Worm (Caenorhabditis elegans) whole organism, L1 larva: ENCODE results near the gene mlc-1.

Experiments used
- ama-1 ChIP-seq: fragments of 150-350 bp; optimal IDR thresholded peaks from 2 replicates; lab custom pipeline; 2014
- dpl-1 ChIP-seq, 3 experiments: fragments of 150-350 bp in 2 of 3; sonication (generic microtip) in 1 of 3; optimal IDR thresholded peaks; 2 replicates each; lab custom pipeline; 2014 to 2017; ENCODE audit warnings: missing biosample characterization in 3 of 3, missing genetic modification characterization in 3 of 3, missing genetic modification reagents in 3 of 3
- egl-27 ChIP-seq, 2 experiments: fragments of 150-350 bp in 1 of 2; sonication (generic microtip); optimal IDR thresholded peaks; 3 replicates each; lab custom pipeline; 2017 to 2018; ENCODE audit warnings: missing biosample characterization in 2 of 2, missing genetic modification characterization in 2 of 2, missing genetic modification reagents in 2 of 2
- jun-1 ChIP-seq: fragments of 150-350 bp; optimal IDR thresholded peaks from 2 replicates; lab custom pipeline; 2014; ENCODE audit warnings: missing biosample characterization, missing genetic modification reagents, missing genetic modification characterization
- nhr-237 ChIP-seq: fragments of 150-350 bp; optimal IDR thresholded peaks from 2 replicates; lab custom pipeline; 2014; ENCODE audit warnings: missing biosample characterization, missing genetic modification characterization
- nhr-76 ChIP-seq: sonication (generic microtip); optimal IDR thresholded peaks from 2 replicates; lab custom pipeline; 2017; ENCODE audit warnings: missing biosample characterization, missing genetic modification characterization
- pag-3 ChIP-seq: sonication (generic microtip); optimal IDR thresholded peaks from 2 replicates; lab custom pipeline; 2017; ENCODE audit warnings: missing genetic modification characterization, mild to moderate bottlenecking, missing compliant biosample characterization, antibody characterized with exemption, borderline replicate concordance; ENCODE audit not compliant: insufficient read depth
- pqm-1 ChIP-seq: sonication (generic microtip); optimal IDR thresholded peaks from 3 replicates; lab custom pipeline; 2017; ENCODE audit warnings: missing biosample characterization, missing genetic modification characterization
- unc-130 ChIP-seq: fragments of 150-350 bp; optimal IDR thresholded peaks from 2 replicates; lab custom pipeline; 2017; ENCODE audit warnings: missing biosample characterization, missing genetic modification characterization, inconsistent platforms

ce11 chrX:17474521-17475170 lies 15.6 kb downstream of the mlc-1 start, which contains the start of gene tps-1:
- TF ChIP-seq dpl-1 (GFP tag; optimal IDR thresholded peaks at IDR 0.05; lab: Kevin White, UChicago), result no peak
- TF ChIP-seq pqm-1 (tag; lab: Kevin White, UChicago), result no peak
- TF ChIP-seq egl-27 (tag; optimal IDR thresholded peaks at IDR 0.05; lab: Kevin White, UChicago), result no peak
- no peak for TF ChIP-seq nhr-76 (tag; lab: Kevin White, UChicago)
- TF ChIP-seq pag-3, result no peak
- no peak for TF ChIP-seq unc-130 (tag; lab: Kevin White, UChicago)
- TF ChIP-seq jun-1 (tag; lab: Kevin White, UChicago), result no peak
- TF ChIP-seq ama-1 (lab: Kevin White, UChicago), result no peak
- TF ChIP-seq nhr-237, result no peak
